Worm (Caenorhabditis elegans) whole organism, L1 larva: ENCODE measurements around the gene twk-49.

Experiments used
- C16A3.4 ChIP-seq: fragments of 150-350 bp; optimal IDR thresholded peaks from 2 replicates; lab custom pipeline; 2014; ENCODE audit warnings: missing biosample characterization, missing genetic modification characterization
- ceh-88 ChIP-seq: fragments of 200-800 bp; sonication (Bioruptor generic); IDR thresholded peaks from 2 replicates; pipeline ENCODE4 v1.3.6; 2022; ENCODE audit warnings: missing genetic modification characterization, missing compliant biosample characterization
- efl-1 ChIP-seq, 4 experiments: fragments of 150-350 bp; optimal IDR thresholded peaks in 3 of 4; peaks in 1 of 4; 1 replicate in 1 of 4; 2 replicates in 3 of 4; lab custom pipeline; 2014; ENCODE audit warnings: missing biosample characterization in 2 of 4, missing genetic modification characterization in 2 of 4, missing genetic modification reagents in 2 of 4
- elt-2 ChIP-seq: sonication (generic microtip); optimal IDR thresholded peaks from 2 replicates; lab custom pipeline; 2016; ENCODE audit warnings: missing genetic modification characterization, mild to moderate bottlenecking, inconsistent platforms, missing compliant biosample characterization, missing genetic modification reagents
- grh-1 ChIP-seq: fragments of 200-800 bp; sonication (Bioruptor generic); IDR thresholded peaks from 2 replicates; pipeline ENCODE4 v1.3.6; 2022; ENCODE audit warnings: missing genetic modification reagents, missing genetic modification characterization, missing compliant biosample characterization
- mep-1 ChIP-seq: fragments of 150-350 bp; optimal IDR thresholded peaks from 2 replicates; lab custom pipeline; 2014; ENCODE audit warnings: missing biosample characterization, missing genetic modification characterization
- nhr-71 ChIP-seq: sonication (generic microtip); optimal IDR thresholded peaks from 2 replicates; lab custom pipeline; 2016; ENCODE audit warnings: mild to moderate bottlenecking, missing genetic modification characterization, moderate library complexity, missing compliant biosample characterization

twk-49 gene

DNA sequence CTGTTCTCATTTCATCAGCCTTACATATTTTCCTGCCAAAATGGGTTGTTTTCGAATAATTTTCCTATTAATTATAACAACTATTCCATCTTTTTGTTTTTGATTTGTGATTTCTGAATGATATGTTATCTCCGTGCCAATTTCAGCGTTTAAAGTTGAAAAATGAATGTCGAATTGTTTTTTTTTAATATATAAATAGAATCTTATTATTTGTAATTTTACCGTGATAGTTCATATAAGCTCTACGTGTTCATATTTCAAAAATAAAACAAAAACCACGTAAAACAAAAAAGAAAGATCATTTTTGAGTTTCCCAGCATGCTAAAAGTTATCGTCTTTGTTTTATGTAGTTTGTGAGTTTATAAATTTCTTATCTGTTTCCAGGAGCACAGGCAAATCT, 55.3 kb downstream of the twk-49 start, which contains the start of gene K06A1.2:
TSS of gene K06A1.2 (plus strand) at position 301 of the 400 bp plus-strand sequence.
- TF ChIP-seq C16A3.4 (no peak), efl-1 (optimal IDR thresholded peaks at IDR 0.05; lab: Kevin White, UChicago) (no peak), efl-1 (GFP tag; optimal IDR thresholded peaks at IDR 0.05 in 1 of 2; lab: Kevin White, UChicago) (no peak), elt-2 (no peak), nhr-71 (tag; lab: Kevin White, UChicago) (no peak), grh-1 (GFP tag; lab: Robert Waterston, UW) (no peak), mep-1 (no peak), ceh-88 (GFP tag; lab: Robert Waterston, UW) (no peak)
